Worm (Caenorhabditis elegans) whole organism, L4 larva: ENCODE measurements around the gene plp-2.

Source experiments
- ctbp-1 ChIP-seq: fragments of 200-800 bp; sonication (Bioruptor generic); IDR thresholded peaks from 2 replicates; pipeline ENCODE4 v1.3.6; 2022; ENCODE audit warnings: missing genetic modification reagents, missing genetic modification characterization, missing compliant biosample characterization
- dpl-1 ChIP-seq: fragments of 150-350 bp; optimal IDR thresholded peaks from 2 replicates; lab custom pipeline; 2014; ENCODE audit warnings: missing biosample characterization, missing genetic modification reagents, missing genetic modification characterization
- egl-43 ChIP-seq: fragments of 200-800 bp; sonication (Bioruptor generic); IDR thresholded peaks from 2 replicates; pipeline ENCODE4 v1.3.6; 2022; ENCODE audit warnings: missing genetic modification reagents, missing genetic modification characterization, missing compliant biosample characterization
- fkh-10 ChIP-seq: fragments of 150-350 bp; optimal IDR thresholded peaks from 2 replicates; lab custom pipeline; 2014; ENCODE audit warnings: missing biosample characterization, missing genetic modification reagents, missing genetic modification characterization
- fos-1 ChIP-seq: fragments of 150-350 bp; optimal IDR thresholded peaks from 2 replicates; lab custom pipeline; 2014; ENCODE audit warnings: missing biosample characterization, missing genetic modification characterization
- nhr-11 ChIP-seq: fragments of 150-350 bp; optimal IDR thresholded peaks from 2 replicates; lab custom pipeline; 2014; ENCODE audit warnings: missing biosample characterization, missing genetic modification characterization
- nhr-76 ChIP-seq: fragments of 150-350 bp; optimal IDR thresholded peaks from 2 replicates; lab custom pipeline; 2014; ENCODE audit warnings: missing biosample characterization, missing genetic modification characterization
- sdz-12 ChIP-seq: fragments of 200-800 bp; sonication (Bioruptor generic); optimal IDR thresholded peaks from 2 replicates; lab custom pipeline; 2018; ENCODE audit warnings: mild to moderate bottlenecking, missing genetic modification characterization, missing compliant biosample characterization
- snpc-1.2 ChIP-seq: fragments of 200-800 bp; sonication (Bioruptor generic); IDR thresholded peaks from 2 replicates; pipeline ENCODE4 v1.3.6; 2022; ENCODE audit warnings: missing genetic modification reagents, missing genetic modification characterization, missing compliant biosample characterization
- unc-130 ChIP-seq: sonication (generic microtip); optimal IDR thresholded peaks from 2 replicates; lab custom pipeline; 2016; ENCODE audit warnings: missing genetic modification reagents, missing genetic modification characterization, missing compliant biosample characterization
- unc-62 ChIP-seq, 3 experiments: fragments of 150-350 bp in 1 of 3; sonication (generic microtip); optimal IDR thresholded peaks in 2 of 3; peaks in 1 of 3; 1 replicate in 1 of 3; 2 replicates in 2 of 3; lab custom pipeline; 2014 to 2017; ENCODE audit warnings: missing biosample characterization in 3 of 3, missing genetic modification characterization in 3 of 3, missing genetic modification reagents in 3 of 3, missing genotype in 1 of 3
- zag-1 ChIP-seq: fragments of 150-350 bp; optimal IDR thresholded peaks from 2 replicates; lab custom pipeline; 2014; ENCODE audit warnings: missing biosample characterization, missing genetic modification characterization

ce11 chrX:14957176-14957575, 25.4 kb downstream of the plp-2 start:
- no peak for TF ChIP-seq unc-130 (GFP tag; lab: Kevin White, UChicago)
- no peak for TF ChIP-seq zag-1
- no peak for TF ChIP-seq egl-43 (GFP tag; lab: Robert Waterston, UW)
- TF ChIP-seq sdz-12 = no peak
- TF ChIP-seq dpl-1 (GFP tag; lab: Kevin White, UChicago) = no peak
- no peak for TF ChIP-seq fos-1
- TF ChIP-seq snpc-1.2 (GFP tag; lab: Robert Waterston, UW) = no peak
- TF ChIP-seq unc-62 (GFP tag; optimal IDR thresholded peaks at IDR 0.05 in 1 of 2; lab: Kevin White, UChicago) = peak in 1 of 2 experiments; percentile 84
- TF ChIP-seq unc-62 (tag; optimal IDR thresholded peaks at IDR 0.05; lab: Kevin White, UChicago) = no peak
- no peak for TF ChIP-seq fkh-10
- TF ChIP-seq nhr-11 (tag; lab: Kevin White, UChicago) = no peak
- TF ChIP-seq nhr-76 = no peak
- TF ChIP-seq ctbp-1 = no peak
